Comparison of ENCODE assay signal across 1 worm cellular context in genomic region chrV:6344531-6345171, ce11.
TF ChIP-seq lines count a peak whose summit lies in the region.

No protein-coding gene starts in this region.

TF ChIP-seq in whole organism, L4 larva, 104 proteins besides CTCF, POLR2A, EP300 and RAD21 (continued from another document):
- TF ChIP-seq aha-1 (tag; lab: Kevin White, UChicago) (no peak), daf-8 (GFP tag; IDR thresholded peaks at IDR 0.05; lab: Robert Waterston, UW) (no peak), jun-1 (tag; optimal IDR thresholded peaks at IDR 0.05; lab: Kevin White, UChicago) (no peak), tag-97 (GFP tag; IDR thresholded peaks at IDR 0.05; lab: Robert Waterston, UW) (no peak), daf-12 (tag; optimal IDR thresholded peaks at IDR 0.05; lab: Kevin White, UChicago) (no peak), skn-1 (tag; optimal IDR thresholded peaks at IDR 0.05; lab: Kevin White, UChicago) (no peak), sdz-12 (GFP tag; optimal IDR thresholded peaks at IDR 0.05; lab: Kevin White, UChicago) (no peak), dpl-1 (GFP tag; optimal IDR thresholded peaks at IDR 0.05; lab: Kevin White, UChicago) (no peak), lin-15B (tag; optimal IDR thresholded peaks at IDR 0.05; lab: Kevin White, UChicago) (no peak), pqm-1 (tag; optimal IDR thresholded peaks at IDR 0.05; lab: Kevin White, UChicago) (no peak), unc-62 (GFP tag; optimal IDR thresholded peaks at IDR 0.05 in 1 of 2; lab: Kevin White, UChicago) (no peak), unc-62 (tag; optimal IDR thresholded peaks at IDR 0.05; lab: Kevin White, UChicago) (no peak), zag-1 (tag; optimal IDR thresholded peaks at IDR 0.05; lab: Kevin White, UChicago) (no peak), lsy-2 (tag; optimal IDR thresholded peaks at IDR 0.05; lab: Kevin White, UChicago) (no peak), dmd-9 (GFP tag; IDR thresholded peaks at IDR 0.05; lab: Robert Waterston, UW) (no peak), attf-4 (tag; optimal IDR thresholded peaks at IDR 0.05; lab: Kevin White, UChicago) (no peak), F26F4.8 (GFP tag; conservative IDR thresholded peaks at IDR 0.05; lab: Robert Waterston, UW) (no peak), D1046.2 (GFP tag; IDR thresholded peaks at IDR 0.05; lab: Robert Waterston, UW) (no peak), nhr-10 (tag; optimal IDR thresholded peaks at IDR 0.05; lab: Kevin White, UChicago) (no peak), lin-13 (GFP tag; optimal IDR thresholded peaks at IDR 0.05; lab: Kevin White, UChicago) (no peak), nhr-111 (GFP tag; optimal IDR thresholded peaks at IDR 0.05; lab: Kevin White, UChicago) (no peak), dmd-8 (GFP tag; IDR thresholded peaks at IDR 0.05; lab: Robert Waterston, UW) (0 out of 2 replicates have a peak, but pooled peaks have one; percentile 39), unc-130 (GFP tag; optimal IDR thresholded peaks at IDR 0.05; lab: Kevin White, UChicago) (no peak), set-16 (GFP tag; IDR thresholded peaks at IDR 0.05; lab: Robert Waterston, UW) (peak; percentile 84), tra-1 (GFP tag; IDR thresholded peaks at IDR 0.05; lab: Robert Waterston, UW) (peak; percentile 26; the same call in 1 of the 2 replicates), snpc-1.2 (GFP tag; IDR thresholded peaks at IDR 0.05; lab: Robert Waterston, UW) (no peak), ZK546.5 (tag; optimal IDR thresholded peaks at IDR 0.05; lab: Kevin White, UChicago) (no peak), spr-3 (GFP tag; optimal IDR thresholded peaks at IDR 0.05; lab: Kevin White, UChicago) (no peak), mep-1 (tag; optimal IDR thresholded peaks at IDR 0.05; lab: Kevin White, UChicago) (no peak), lir-3 (tag; optimal IDR thresholded peaks at IDR 0.05; lab: Kevin White, UChicago) (no peak), F37D6.2 (tag; optimal IDR thresholded peaks at IDR 0.05; lab: Kevin White, UChicago) (no peak), ctbp-1 (GFP tag; IDR thresholded peaks at IDR 0.05; lab: Robert Waterston, UW) (no peak), fos-1 (tag; optimal IDR thresholded peaks at IDR 0.05; lab: Kevin White, UChicago) (no peak), Y48G9A.11 (GFP tag; IDR thresholded peaks at IDR 0.05; lab: Robert Waterston, UW) (0 out of 2 replicates have a peak, but pooled peaks have one; percentile 24), ceh-28 (tag; optimal IDR thresholded peaks at IDR 0.05; lab: Kevin White, UChicago) (no peak), madf-5 (GFP tag; IDR thresholded peaks at IDR 0.05; lab: Robert Waterston, UW) (no peak), dmd-6 (GFP tag; IDR thresholded peaks at IDR 0.05; lab: Robert Waterston, UW) (no peak), zfp-3 (GFP tag; conservative IDR thresholded peaks at IDR 0.05; lab: Robert Waterston, UW) (no peak), dve-1 (tag; optimal IDR thresholded peaks at IDR 0.05; lab: Kevin White, UChicago; ENCODE audit: insufficient read depth) (no peak), ces-1 (GFP tag; optimal IDR thresholded peaks at IDR 0.05; lab: Kevin White, UChicago) (no peak), daf-19 (GFP tag; conservative IDR thresholded peaks at IDR 0.05; lab: Robert Waterston, UW) (no peak), hif-1 (tag; optimal IDR thresholded peaks at IDR 0.05; lab: Kevin White, UChicago) (no peak), pha-4 (GFP tag; IDR thresholded peaks at IDR 0.05; lab: Robert Waterston, UW) (no peak), pha-4 (tag; optimal IDR thresholded peaks at IDR 0.05; lab: Kevin White, UChicago) (no peak), hlh-30 (tag; optimal IDR thresholded peaks at IDR 0.05; lab: Kevin White, UChicago; ENCODE audit: insufficient read depth) (peak; percentile 18)
